Worm (Caenorhabditis elegans) whole organism, L2 larva: ENCODE data around the gene F35H12.1.
A peak's percentile ranks its signal among the peaks of the same experiment; 100 is the strongest.

ENCODE experiments used
- dmd-4 ChIP-seq: sonication (generic microtip); optimal IDR thresholded peaks from 2 replicates; lab custom pipeline; 2017; ENCODE audit warnings: missing biosample characterization, missing genetic modification characterization
- lsy-2 ChIP-seq, 2 experiments: fragments of 150-350 bp in 1 of 2; sonication (generic microtip) in 1 of 2; optimal IDR thresholded peaks; 2 replicates each; lab custom pipeline; 2014 to 2017; ENCODE audit warnings: missing biosample characterization in 2 of 2, missing genetic modification characterization in 2 of 2
- nhr-23 ChIP-seq: fragments of 150-350 bp; optimal IDR thresholded peaks from 2 replicates; lab custom pipeline; 2014; ENCODE audit warnings: missing biosample characterization, missing genetic modification reagents, missing genetic modification characterization
- nhr-25 ChIP-seq: fragments of 150-350 bp; sonication (generic microtip); optimal IDR thresholded peaks from 3 replicates; lab custom pipeline; 2014; ENCODE audit warnings: missing biosample characterization, missing genetic modification characterization
- skn-1 ChIP-seq: sonication (generic microtip); optimal IDR thresholded peaks from 2 replicates; lab custom pipeline; 2017; ENCODE audit warnings: missing biosample characterization, missing genetic modification characterization
- unc-55 ChIP-seq: fragments of 150-350 bp; sonication (generic microtip); optimal IDR thresholded peaks from 3 replicates; lab custom pipeline; 2014; ENCODE audit warnings: missing biosample characterization, missing genetic modification reagents, missing genetic modification characterization

- no peak for TF ChIP-seq dmd-4 (tag; lab: Kevin White, UChicago)
- TF ChIP-seq nhr-25 (tag; lab: Kevin White, UChicago) = peak; percentile 75
- TF ChIP-seq unc-55 (GFP tag; lab: Kevin White, UChicago) = peak; percentile 99
- peak; percentile 77 to 90 for TF ChIP-seq lsy-2 (tag; optimal IDR thresholded peaks at IDR 0.05; lab: Kevin White, UChicago)
- TF ChIP-seq skn-1 (tag; lab: Kevin White, UChicago) = peak; percentile 54
- no peak for TF ChIP-seq nhr-23
Measured at ce11 chrX:949466-949865, 15.9 kb downstream of the F35H12.1 start.
